Worm (Caenorhabditis elegans) whole organism, L2 larva: ENCODE measurements around the gene T06D4.1.

Source experiments
- C34F6.9 ChIP-seq: fragments of 150-350 bp; optimal IDR thresholded peaks from 2 replicates; lab custom pipeline; 2014; ENCODE audit warnings: missing biosample characterization, missing genetic modification characterization
- ZK546.5 ChIP-seq: sonication (generic microtip); optimal IDR thresholded peaks from 2 replicates; lab custom pipeline; 2017; ENCODE audit warnings: missing biosample characterization, missing genetic modification characterization
- alr-1 ChIP-seq: fragments of 150-350 bp; optimal IDR thresholded peaks from 2 replicates; lab custom pipeline; 2014; ENCODE audit warnings: missing biosample characterization, missing genetic modification characterization
- ama-1 ChIP-seq: fragments of 150-350 bp; optimal IDR thresholded peaks from 2 replicates; lab custom pipeline; 2018; ENCODE audit warnings: inconsistent platforms
- blmp-1 ChIP-seq: sonication (generic microtip); optimal IDR thresholded peaks from 2 replicates; lab custom pipeline; 2017; ENCODE audit warnings: missing genetic modification characterization, mild to moderate bottlenecking, missing compliant biosample characterization, antibody characterized with exemption, moderate library complexity; ENCODE audit not compliant: insufficient read depth
- ceh-16 ChIP-seq: fragments of 150-350 bp; optimal IDR thresholded peaks from 2 replicates; lab custom pipeline; 2014; ENCODE audit warnings: missing biosample characterization, missing genetic modification characterization
- ceh-82 ChIP-seq: fragments of 150-350 bp; optimal IDR thresholded peaks from 2 replicates; lab custom pipeline; 2014; ENCODE audit warnings: missing biosample characterization, missing genetic modification characterization
- crh-2 ChIP-seq: sonication (generic microtip); optimal IDR thresholded peaks from 2 replicates; lab custom pipeline; 2017; ENCODE audit warnings: missing biosample characterization, missing genetic modification characterization
- dmd-4 ChIP-seq: sonication (generic microtip); optimal IDR thresholded peaks from 2 replicates; lab custom pipeline; 2017; ENCODE audit warnings: missing biosample characterization, missing genetic modification characterization
- egl-27 ChIP-seq: sonication (generic microtip); optimal IDR thresholded peaks from 3 replicates; lab custom pipeline; 2017; ENCODE audit warnings: missing biosample characterization, missing genetic modification reagents, missing genetic modification characterization
- elt-1 ChIP-seq: fragments of 150-350 bp; optimal IDR thresholded peaks from 2 replicates; lab custom pipeline; 2014; ENCODE audit warnings: missing biosample characterization, missing genetic modification characterization
- elt-3 ChIP-seq: sonication (generic microtip); optimal IDR thresholded peaks from 2 replicates; lab custom pipeline; 2017; ENCODE audit warnings: missing biosample characterization, missing genetic modification characterization
- fos-1 ChIP-seq: fragments of 150-350 bp; optimal IDR thresholded peaks from 2 replicates; lab custom pipeline; 2014; ENCODE audit warnings: missing biosample characterization, missing genetic modification characterization
- gmeb-1 ChIP-seq: fragments of 150-350 bp; optimal IDR thresholded peaks from 2 replicates; lab custom pipeline; 2014; ENCODE audit warnings: missing biosample characterization, missing genetic modification characterization
- lin-13 ChIP-seq: fragments of 150-350 bp; optimal IDR thresholded peaks from 2 replicates; lab custom pipeline; 2014; ENCODE audit warnings: missing biosample characterization, missing genetic modification reagents, missing genetic modification characterization
- lsy-2 ChIP-seq, 2 experiments: fragments of 150-350 bp in 1 of 2; sonication (generic microtip) in 1 of 2; optimal IDR thresholded peaks; 2 replicates each; lab custom pipeline; 2014 to 2017; ENCODE audit warnings: missing biosample characterization in 2 of 2, missing genetic modification characterization in 2 of 2
- mab-5 ChIP-seq: fragments of 150-350 bp; optimal IDR thresholded peaks from 2 replicates; lab custom pipeline; 2014; ENCODE audit warnings: missing biosample characterization, missing genetic modification characterization
- mbf-1 ChIP-seq: sonication (generic microtip); optimal IDR thresholded peaks from 2 replicates; lab custom pipeline; 2017; ENCODE audit warnings: missing biosample characterization, missing genetic modification characterization
- mdl-1 ChIP-seq, 2 experiments: fragments of 150-350 bp in 1 of 2; sonication (generic microtip) in 1 of 2; optimal IDR thresholded peaks; 2 replicates each; lab custom pipeline; 2017; ENCODE audit warnings: missing biosample characterization in 2 of 2, missing genetic modification characterization in 2 of 2
- nhr-10 ChIP-seq: sonication (generic microtip); optimal IDR thresholded peaks from 2 replicates; lab custom pipeline; 2017; ENCODE audit warnings: missing biosample characterization, missing genetic modification characterization
- nhr-11 ChIP-seq: fragments of 150-350 bp; optimal IDR thresholded peaks from 2 replicates; lab custom pipeline; 2014; ENCODE audit warnings: missing biosample characterization, missing genetic modification characterization
- nhr-12 ChIP-seq: fragments of 150-350 bp; optimal IDR thresholded peaks from 2 replicates; lab custom pipeline; 2014; ENCODE audit warnings: missing biosample characterization, missing genetic modification characterization
- nhr-129 ChIP-seq: fragments of 150-350 bp; optimal IDR thresholded peaks from 2 replicates; lab custom pipeline; 2014; ENCODE audit warnings: missing biosample characterization, missing genetic modification characterization
- nhr-21 ChIP-seq: fragments of 150-350 bp; optimal IDR thresholded peaks from 2 replicates; lab custom pipeline; 2014; ENCODE audit warnings: missing biosample characterization, missing genetic modification characterization
- nhr-23 ChIP-seq: fragments of 150-350 bp; optimal IDR thresholded peaks from 2 replicates; lab custom pipeline; 2014; ENCODE audit warnings: missing biosample characterization, missing genetic modification reagents, missing genetic modification characterization
- nhr-237 ChIP-seq: fragments of 150-350 bp; optimal IDR thresholded peaks from 2 replicates; lab custom pipeline; 2014; ENCODE audit warnings: missing biosample characterization, missing genetic modification characterization
- nhr-6 ChIP-seq: fragments of 150-350 bp; optimal IDR thresholded peaks from 2 replicates; lab custom pipeline; 2014; ENCODE audit warnings: missing biosample characterization, missing genetic modification characterization
- nhr-77 ChIP-seq: fragments of 150-350 bp; optimal IDR thresholded peaks from 2 replicates; lab custom pipeline; 2014; ENCODE audit warnings: missing biosample characterization, missing genetic modification characterization
- peb-1 ChIP-seq: fragments of 150-350 bp; optimal IDR thresholded peaks from 2 replicates; lab custom pipeline; 2014; ENCODE audit warnings: missing biosample characterization, missing genetic modification characterization
- sem-4 ChIP-seq: fragments of 150-350 bp; optimal IDR thresholded peaks from 2 replicates; lab custom pipeline; 2014; ENCODE audit warnings: missing biosample characterization, missing genetic modification reagents, missing genetic modification characterization
- sma-9 ChIP-seq, 2 experiments: fragments of 150-350 bp in 1 of 2; sonication (generic microtip) in 1 of 2; optimal IDR thresholded peaks; 2 replicates each; lab custom pipeline; 2014 to 2016; ENCODE audit warnings: missing genetic modification characterization in 2 of 2, mild to moderate bottlenecking in 1 of 2, missing biosample characterization in 1 of 2, missing compliant biosample characterization in 1 of 2, missing genetic modification reagents in 1 of 2, moderate library complexity in 1 of 2
- unc-39 ChIP-seq: fragments of 150-350 bp; optimal IDR thresholded peaks from 2 replicates; lab custom pipeline; 2014; ENCODE audit warnings: missing biosample characterization, missing genetic modification characterization
- unc-62 ChIP-seq: fragments of 150-350 bp; optimal IDR thresholded peaks from 2 replicates; lab custom pipeline; 2014; ENCODE audit warnings: missing biosample characterization, missing genetic modification reagents, missing genetic modification characterization
- zag-1 ChIP-seq: fragments of 150-350 bp; optimal IDR thresholded peaks from 2 replicates; lab custom pipeline; 2014; ENCODE audit warnings: missing biosample characterization, missing genetic modification characterization
- ztf-1 ChIP-seq: fragments of 200-800 bp; sonication (Bioruptor generic); conservative IDR thresholded peaks from 2 replicates; pipeline ENCODE4 v1.3.6; 2022; ENCODE audit warnings: missing genetic modification characterization, missing compliant biosample characterization
- ztf-11 ChIP-seq: sonication (generic microtip); optimal IDR thresholded peaks from 2 replicates; lab custom pipeline; 2017; ENCODE audit warnings: missing biosample characterization, missing genetic modification characterization
- ztf-4 ChIP-seq: fragments of 150-350 bp; optimal IDR thresholded peaks from 2 replicates; lab custom pipeline; 2014; ENCODE audit warnings: missing biosample characterization, missing genetic modification characterization

Gene T06D4.1

ce11 chrII:3347940-3348610 lies 33.6 kb upstream of the T06D4.1 start, which contains the start of the genes F14D2.14 and bath-29:
Gene F14D2.14 (minus strand): TSS chrII:3347990.
Gene bath-29 (plus strand): TSS chrII:3348560.
- no peak for TF ChIP-seq nhr-77 (tag; lab: Kevin White, UChicago)
- no peak for TF ChIP-seq C34F6.9 (tag; lab: Kevin White, UChicago)
- no peak for TF ChIP-seq nhr-6
- TF ChIP-seq nhr-10 (tag; lab: Kevin White, UChicago): no peak
- no peak for TF ChIP-seq unc-62 (GFP tag; lab: Kevin White, UChicago)
- no peak for TF ChIP-seq dmd-4 (tag; lab: Kevin White, UChicago)
- no peak for TF ChIP-seq alr-1 (tag; lab: Kevin White, UChicago)
- no peak for TF ChIP-seq lsy-2 (tag; optimal IDR thresholded peaks at IDR 0.05; lab: Kevin White, UChicago)
- no peak for TF ChIP-seq ztf-4 (tag; lab: Kevin White, UChicago)
- TF ChIP-seq mdl-1 (tag; optimal IDR thresholded peaks at IDR 0.05; lab: Kevin White, UChicago): no peak
- no peak for TF ChIP-seq nhr-12 (tag; lab: Kevin White, UChicago)
- no peak for TF ChIP-seq peb-1 (tag; lab: Kevin White, UChicago)
- TF ChIP-seq sem-4 (tag; lab: Kevin White, UChicago): no peak

- TF ChIP-seq crh-2 (tag; lab: Kevin White, UChicago) (no peak), zag-1 (no peak), mbf-1 (no peak), ztf-1 (no peak), nhr-6 (no peak), nhr-237 (no peak), ceh-16 (tag; lab: Kevin White, UChicago) (no peak), ceh-82 (no peak), peb-1 (tag; lab: Kevin White, UChicago) (no peak), nhr-21 (tag; lab: Kevin White, UChicago) (no peak), unc-39 (tag; lab: Kevin White, UChicago) (no peak), nhr-11 (tag; lab: Kevin White, UChicago) (no peak), gmeb-1 (no peak), nhr-129 (tag; lab: Kevin White, UChicago) (no peak)
- TF ChIP-seq, all 48 proteins: peak for 0
These were observed 31.8 kb upstream of the T06D4.1 start, which contains the start of gene F14D2.8 for ce11 chrII:3349820-3350291. Gene F14D2.8 (minus strand): TSS chrII:3349870.

- TF ChIP-seq nhr-237: no peak
- no peak for TF ChIP-seq nhr-6
- TF ChIP-seq ZK546.5 (tag; lab: Kevin White, UChicago): no peak
- TF ChIP-seq zag-1: no peak
- no peak for TF ChIP-seq lin-13 (GFP tag; lab: Kevin White, UChicago)
- no peak for TF ChIP-seq nhr-11 (tag; lab: Kevin White, UChicago)
- no peak for TF ChIP-seq nhr-10 (tag; lab: Kevin White, UChicago)
- TF ChIP-seq mdl-1 (tag; optimal IDR thresholded peaks at IDR 0.05; lab: Kevin White, UChicago): no peak
- TF ChIP-seq lsy-2 (tag; optimal IDR thresholded peaks at IDR 0.05; lab: Kevin White, UChicago): no peak
- TF ChIP-seq dmd-4 (tag; lab: Kevin White, UChicago): no peak
- no peak for TF ChIP-seq elt-1 (tag; lab: Kevin White, UChicago)
- TF ChIP-seq ztf-1: no peak
- TF ChIP-seq nhr-23 (tag; lab: Kevin White, UChicago): no peak
- TF ChIP-seq mab-5 (tag; lab: Kevin White, UChicago): no peak
- no peak for TF ChIP-seq nhr-77 (tag; lab: Kevin White, UChicago)
These were observed 22.8 kb upstream of the T06D4.1 start, which contains the start of the genes lido-14 and bath-27 for ce11 chrII:3358834-3359233. Gene lido-14 (plus strand): TSS chrII:3359134. Gene bath-27 (plus strand): TSS chrII:3359139.

ce11 chrII:3367100-3367499 lies 14.5 kb upstream of the T06D4.1 start, which contains the start of gene Y49F6C.6:
Gene Y49F6C.6 (minus strand): TSS chrII:3367200.
- TF ChIP-seq ztf-4 (tag; lab: Kevin White, UChicago): no peak
- TF ChIP-seq fos-1: no peak
- TF ChIP-seq nhr-21 (tag; lab: Kevin White, UChicago): no peak
- no peak for TF ChIP-seq dmd-4 (tag; lab: Kevin White, UChicago)
- TF ChIP-seq blmp-1 (tag; lab: Kevin White, UChicago): no peak
- no peak for TF ChIP-seq elt-3
- TF ChIP-seq ztf-11 (tag; lab: Kevin White, UChicago): no peak
- no peak for TF ChIP-seq ceh-16 (tag; lab: Kevin White, UChicago)
- no peak for TF ChIP-seq sma-9 (GFP tag; optimal IDR thresholded peaks at IDR 0.05; lab: Kevin White, UChicago)
- no peak for TF ChIP-seq sma-9 (tag; optimal IDR thresholded peaks at IDR 0.05; lab: Kevin White, UChicago)
- no peak for TF ChIP-seq ama-1 (lab: Kevin White, UChicago)
- no peak for TF ChIP-seq lin-13 (GFP tag; lab: Kevin White, UChicago)
- no peak for TF ChIP-seq C34F6.9 (tag; lab: Kevin White, UChicago)
- no peak for TF ChIP-seq ztf-1
- no peak for TF ChIP-seq sem-4 (tag; lab: Kevin White, UChicago)
- TF ChIP-seq nhr-129 (tag; lab: Kevin White, UChicago): no peak
- TF ChIP-seq ceh-82: no peak
- no peak for TF ChIP-seq egl-27 (tag; lab: Kevin White, UChicago)
- no peak for TF ChIP-seq nhr-23 (tag; lab: Kevin White, UChicago)
- TF ChIP-seq peb-1 (tag; lab: Kevin White, UChicago): no peak
- TF ChIP-seq crh-2 (tag; lab: Kevin White, UChicago): no peak
